Fruit fly (Drosophila melanogaster) S2 (cell line): ENCODE results near the gene CG5646.

Experiments used
- CG8478 ChIP-seq: fragments of >200 bp; optimal IDR thresholded peaks from 2 replicates; lab custom pipeline; 2018
- CTCF ChIP-seq, 2 experiments: fragments of >200 bp; optimal IDR thresholded peaks; 2 replicates each; lab custom pipeline; 2018

dm6 chr3R:27542197-27542596, 18.9 kb downstream of the CG5646 start, which contains the start of gene Gr98b:
- TF ChIP-seq CG8478 (lab: Kevin White, UChicago) (no peak), CTCF (optimal IDR thresholded peaks at IDR 0.05; lab: Kevin White, UChicago) (no peak)
